Worm (Caenorhabditis elegans) whole organism, L1 larva: ENCODE data around the gene nep-12.
A peak's percentile ranks its signal among the peaks of the same experiment; 100 is the strongest.

Experiments
- F16B12.6 ChIP-seq: fragments of 150-350 bp; optimal IDR thresholded peaks from 2 replicates; lab custom pipeline; 2014; ENCODE audit warnings: missing biosample characterization, missing genetic modification characterization
- ama-1 ChIP-seq: fragments of 150-350 bp; optimal IDR thresholded peaks from 2 replicates; lab custom pipeline; 2014
- dpl-1 ChIP-seq, 3 experiments: fragments of 150-350 bp in 2 of 3; sonication (generic microtip) in 1 of 3; optimal IDR thresholded peaks; 2 replicates each; lab custom pipeline; 2014 to 2017; ENCODE audit warnings: missing biosample characterization in 3 of 3, missing genetic modification characterization in 3 of 3, missing genetic modification reagents in 3 of 3
- elt-2 ChIP-seq: sonication (generic microtip); optimal IDR thresholded peaks from 2 replicates; lab custom pipeline; 2016; ENCODE audit warnings: missing genetic modification characterization, mild to moderate bottlenecking, inconsistent platforms, missing compliant biosample characterization, missing genetic modification reagents
- elt-3 ChIP-seq, 6 experiments: fragments of 150-350 bp in 1 of 6; sonication (generic microtip); optimal IDR thresholded peaks; 2 replicates each; lab custom pipeline; 2017 to 2018; ENCODE audit warnings: missing biosample characterization in 6 of 6, missing genetic modification characterization in 6 of 6, inconsistent platforms in 1 of 6
- fkh-4 ChIP-seq: sonication (generic microtip); optimal IDR thresholded peaks from 2 replicates; lab custom pipeline; 2016; ENCODE audit warnings: missing compliant biosample characterization, missing genetic modification characterization, borderline replicate concordance
- irx-1 ChIP-seq: sonication (generic microtip); optimal IDR thresholded peaks from 2 replicates; lab custom pipeline; 2016; ENCODE audit warnings: missing genetic modification characterization, missing compliant biosample characterization
- lin-14 ChIP-seq: fragments of 200-800 bp; sonication (Bioruptor generic); optimal IDR thresholded peaks from 2 replicates; lab custom pipeline; 2018; ENCODE audit warnings: mild to moderate bottlenecking, missing genetic modification characterization, moderate library complexity, missing compliant biosample characterization
- lin-15B ChIP-seq: fragments of 150-350 bp; sonication (generic microtip); optimal IDR thresholded peaks from 3 replicates; lab custom pipeline; 2014; ENCODE audit warnings: missing biosample characterization, missing genetic modification characterization
- mab-9 ChIP-seq: fragments of 200-800 bp; sonication (Bioruptor generic); IDR thresholded peaks from 2 replicates; pipeline ENCODE4 v1.3.6; 2022; ENCODE audit warnings: missing genetic modification reagents, missing genetic modification characterization, missing compliant biosample characterization
- mdl-1 ChIP-seq, 2 experiments: fragments of 150-350 bp; optimal IDR thresholded peaks; 2 replicates each; lab custom pipeline; 2014 to 2017; ENCODE audit warnings: missing biosample characterization in 2 of 2, missing genetic modification characterization in 2 of 2, inconsistent platforms in 1 of 2
- mep-1 ChIP-seq: fragments of 150-350 bp; optimal IDR thresholded peaks from 2 replicates; lab custom pipeline; 2014; ENCODE audit warnings: missing biosample characterization, missing genetic modification characterization
- nhr-11 ChIP-seq: fragments of 150-350 bp; optimal IDR thresholded peaks from 2 replicates; lab custom pipeline; 2014; ENCODE audit warnings: missing biosample characterization, missing genetic modification characterization
- nhr-237 ChIP-seq: fragments of 150-350 bp; optimal IDR thresholded peaks from 2 replicates; lab custom pipeline; 2014; ENCODE audit warnings: missing biosample characterization, missing genetic modification characterization
- skn-1 ChIP-seq: fragments of 150-350 bp; optimal IDR thresholded peaks from 2 replicates; lab custom pipeline; 2014; ENCODE audit warnings: missing biosample characterization, missing genetic modification characterization
- zip-4 ChIP-seq: fragments of 200-800 bp; sonication (Bioruptor generic); optimal IDR thresholded peaks from 2 replicates; lab custom pipeline; 2018; ENCODE audit warnings: mild to moderate bottlenecking, missing genetic modification characterization, moderate library complexity, missing compliant biosample characterization
- ztf-11 ChIP-seq, 2 experiments: sonication (generic microtip); optimal IDR thresholded peaks; 2 replicates each; lab custom pipeline; 2016 to 2017; ENCODE audit warnings: missing genetic modification characterization in 2 of 2, missing biosample characterization in 1 of 2, missing compliant biosample characterization in 1 of 2

The nep-12 gene

ce11 chrII:4726750-4727384 is 57.5 kb downstream of the nep-12 start:
- no peak for TF ChIP-seq lin-15B (tag; lab: Kevin White, UChicago)
- TF ChIP-seq nhr-237 (tag; lab: Kevin White, UChicago): no peak
- no peak for TF ChIP-seq nhr-11 (tag; lab: Kevin White, UChicago)
- peak; percentile 10 for TF ChIP-seq ama-1 (lab: Kevin White, UChicago)
- no peak for TF ChIP-seq mab-9
- TF ChIP-seq elt-2: peak; percentile 35
- TF ChIP-seq irx-1 (tag; lab: Kevin White, UChicago): no peak
- TF ChIP-seq F16B12.6 (tag; lab: Kevin White, UChicago): no peak
- no peak for TF ChIP-seq fkh-4 (tag; lab: Kevin White, UChicago)
- no peak for TF ChIP-seq mep-1 (tag; lab: Kevin White, UChicago)
- TF ChIP-seq zip-4: no peak
- TF ChIP-seq ztf-11 (tag; optimal IDR thresholded peaks at IDR 0.05; lab: Kevin White, UChicago): no peak
- no peak for TF ChIP-seq dpl-1 (GFP tag; optimal IDR thresholded peaks at IDR 0.05; lab: Kevin White, UChicago)
- TF ChIP-seq elt-3 (tag; optimal IDR thresholded peaks at IDR 0.05; lab: Kevin White, UChicago): no peak
- no peak for TF ChIP-seq skn-1 (tag; lab: Kevin White, UChicago)
- TF ChIP-seq, all 84 proteins: peak for 2

- TF ChIP-seq mep-1 (tag; lab: Kevin White, UChicago): peak; percentile 15
- TF ChIP-seq lin-14 (GFP tag; lab: Kevin White, UChicago): peak; percentile 56
- peak in 1 of 2 experiments; percentile 19 for TF ChIP-seq mdl-1 (tag; optimal IDR thresholded peaks at IDR 0.05; lab: Kevin White, UChicago)
- TF ChIP-seq dpl-1 (GFP tag; optimal IDR thresholded peaks at IDR 0.05; lab: Kevin White, UChicago): peak in 1 of 3 experiments; percentile 4
- TF ChIP-seq skn-1 (tag; lab: Kevin White, UChicago): no peak
Observed at ce11 chrII:4726120-4726519, 58.2 kb downstream of the nep-12 start, which contains the start of gene F10G7.10. TSS of gene F10G7.10 (minus strand) at chrII:4726264.
